Worm (Caenorhabditis elegans): ENCODE results near the gene mboa-7.

DNA sequence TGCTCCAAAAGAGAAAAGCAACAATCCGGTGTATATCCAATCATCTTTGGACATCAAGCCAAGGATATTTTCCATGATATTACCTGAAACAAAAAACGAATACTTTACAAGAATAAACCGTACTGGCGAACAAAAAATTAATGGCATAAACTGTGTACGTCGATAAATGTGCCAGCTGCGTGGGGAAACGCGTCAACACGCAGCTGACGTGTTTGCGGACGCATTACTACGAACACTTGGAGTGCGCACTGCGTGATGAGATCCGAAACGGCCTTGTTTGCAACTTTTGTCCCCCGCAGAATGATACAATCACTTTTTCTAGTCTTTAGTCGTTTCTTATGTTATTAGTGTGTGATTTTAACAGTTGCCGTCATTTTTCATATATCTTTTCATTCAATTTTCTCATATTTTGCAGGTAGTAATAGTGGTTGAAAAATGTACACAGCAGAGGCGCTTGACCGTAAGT is at the start of gene mboa-7, which contains the start of gene git-1:
- TF ChIP-seq W03F9.2 (tag; optimal IDR thresholded peaks at IDR 0.05) (no peak), dao-5 (tag; optimal IDR thresholded peaks at IDR 0.05) (no peak), him-1 (tag; optimal IDR thresholded peaks at IDR 0.05) (no peak)

All from whole organism, L4/young adult.